Worm (Caenorhabditis elegans) whole organism, late embryonic: ENCODE results near the gene appg-2.

Experiments used
- ama-1 ChIP-seq: fragments of 150-350 bp; optimal IDR thresholded peaks from 2 replicates; lab custom pipeline; 2014
- ceh-14 ChIP-seq: sonication (generic microtip); optimal IDR thresholded peaks from 2 replicates; lab custom pipeline; 2016; ENCODE audit warnings: missing genotype, missing genetic modification characterization, missing compliant biosample characterization
- ceh-22 ChIP-seq: sonication (generic microtip); optimal IDR thresholded peaks from 2 replicates; lab custom pipeline; 2017; ENCODE audit warnings: missing biosample characterization, missing genetic modification characterization
- ceh-9 ChIP-seq: sonication (generic microtip); optimal IDR thresholded peaks from 2 replicates; lab custom pipeline; 2016; ENCODE audit warnings: mild to moderate bottlenecking, missing genetic modification characterization, inconsistent platforms, missing compliant biosample characterization
- fkh-6 ChIP-seq: sonication (generic microtip); optimal IDR thresholded peaks from 2 replicates; lab custom pipeline; 2016; ENCODE audit warnings: missing genetic modification characterization, missing compliant biosample characterization
- hlh-30 ChIP-seq: sonication (generic microtip); optimal IDR thresholded peaks from 2 replicates; lab custom pipeline; 2017; ENCODE audit warnings: antibody characterized with exemption, missing genetic modification characterization, missing compliant biosample characterization; ENCODE audit not compliant: insufficient read depth
- lim-6 ChIP-seq: sonication (generic microtip); optimal IDR thresholded peaks from 2 replicates; lab custom pipeline; 2016; ENCODE audit warnings: missing genetic modification characterization, missing compliant biosample characterization
- nhr-11 ChIP-seq: fragments of 150-350 bp; optimal IDR thresholded peaks from 2 replicates; lab custom pipeline; 2014; ENCODE audit warnings: missing biosample characterization, missing genetic modification characterization
- pha-4 ChIP-seq: fragments of 150-350 bp; optimal IDR thresholded peaks from 2 replicates; lab custom pipeline; 2018; ENCODE audit warnings: missing biosample characterization, missing genetic modification reagents, missing genetic modification characterization
- sox-4 ChIP-seq: sonication (generic microtip); optimal IDR thresholded peaks from 2 replicates; lab custom pipeline; 2017; ENCODE audit warnings: mild to moderate bottlenecking, missing genetic modification characterization, inconsistent platforms, missing compliant biosample characterization

DNA sequence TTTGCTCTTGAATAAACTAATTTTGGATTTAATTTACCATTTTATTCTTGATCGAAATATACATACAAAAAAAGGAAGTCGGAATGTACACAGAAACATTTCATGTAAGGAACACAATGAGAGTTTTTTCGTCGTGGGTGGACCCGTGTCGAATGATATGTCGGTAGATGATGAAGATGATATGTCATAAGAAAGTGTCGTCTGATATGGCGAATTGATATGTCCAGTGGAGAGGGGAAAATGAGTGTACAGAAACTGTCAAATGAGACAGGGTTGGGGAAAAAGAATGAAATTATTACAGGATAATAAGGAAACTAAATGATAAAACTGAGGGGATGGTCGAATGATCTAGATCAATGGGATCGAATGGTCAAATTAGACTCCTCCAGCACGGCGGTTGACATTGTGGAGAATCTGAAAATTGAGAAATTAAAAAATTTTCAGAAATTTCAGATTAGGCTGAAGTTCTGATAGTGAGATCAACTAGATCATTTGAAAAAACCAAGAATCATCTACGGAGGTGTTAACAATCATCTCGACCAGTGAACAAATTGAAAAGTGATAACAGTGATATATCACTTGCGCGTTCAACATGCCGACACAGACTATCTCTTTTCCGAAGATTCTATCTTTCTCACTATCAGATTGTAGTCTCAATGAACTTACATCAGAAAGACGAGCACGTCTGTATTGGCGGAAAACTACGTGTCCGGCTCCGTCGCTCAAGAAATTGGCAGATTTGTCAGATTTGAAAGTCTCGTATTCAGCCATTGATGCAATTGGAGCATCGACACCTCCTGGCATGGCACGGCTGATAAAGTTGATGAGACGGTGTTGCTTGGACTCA is 19.4 kb downstream of the appg-2 start:
- TF ChIP-seq sox-4 (tag; lab: Kevin White, UChicago): no peak
- TF ChIP-seq pha-4 (tag; lab: Kevin White, UChicago): no peak
- TF ChIP-seq nhr-11 (tag; lab: Kevin White, UChicago): no peak
- no peak for TF ChIP-seq ceh-22 (tag; lab: Kevin White, UChicago)
- TF ChIP-seq ceh-14 (tag; lab: Kevin White, UChicago): no peak
- TF ChIP-seq ama-1 (lab: Kevin White, UChicago): no peak
- TF ChIP-seq ceh-9 (tag; lab: Kevin White, UChicago): no peak
- TF ChIP-seq fkh-6 (tag; lab: Kevin White, UChicago): no peak
- TF ChIP-seq lim-6: no peak
- TF ChIP-seq hlh-30: no peak
